Worm (Caenorhabditis elegans) whole organism, mixed stage, embryonic: ENCODE results near the gene Y49F6A.11.

Experiments
- M03D4.4 ChIP-seq: sonication (generic microtip); optimal IDR thresholded peaks from 2 replicates; lab custom pipeline; 2017; ENCODE audit warnings: mild to moderate bottlenecking, missing genetic modification characterization, missing compliant biosample characterization
- bed-3 ChIP-seq: fragments of 200-800 bp; sonication (Bioruptor generic); optimal IDR thresholded peaks from 3 replicates; lab custom pipeline; 2018; ENCODE audit warnings: mild to moderate bottlenecking, missing genetic modification characterization, moderate library complexity, missing compliant biosample characterization
- blmp-1 ChIP-seq: fragments of 150-350 bp; optimal IDR thresholded peaks from 2 replicates; lab custom pipeline; 2014; ENCODE audit warnings: missing biosample characterization, missing genetic modification characterization
- ceh-39 ChIP-seq: fragments of 150-350 bp; optimal IDR thresholded peaks from 2 replicates; lab custom pipeline; 2014; ENCODE audit warnings: missing biosample characterization, missing genetic modification characterization
- ceh-43 ChIP-seq: fragments of 200-800 bp; sonication (Bioruptor generic); optimal IDR thresholded peaks from 2 replicates; lab custom pipeline; 2018; ENCODE audit warnings: mild to moderate bottlenecking, missing genetic modification characterization, moderate library complexity, missing compliant biosample characterization
- ceh-83 ChIP-seq: fragments of 200-800 bp; sonication (Bioruptor generic); optimal IDR thresholded peaks from 2 replicates; lab custom pipeline; 2018; ENCODE audit warnings: mild to moderate bottlenecking, missing genetic modification characterization, missing compliant biosample characterization
- cnd-1 ChIP-seq: fragments of 200-800 bp; sonication (Bioruptor generic); optimal IDR thresholded peaks from 2 replicates; lab custom pipeline; 2018; ENCODE audit warnings: mild to moderate bottlenecking, missing genetic modification characterization, missing compliant biosample characterization
- drap-1 ChIP-seq: fragments of 200-800 bp; sonication (Bioruptor generic); optimal IDR thresholded peaks from 3 replicates; lab custom pipeline; 2018; ENCODE audit warnings: mild to moderate bottlenecking, missing genetic modification characterization, missing compliant biosample characterization
- elt-3 ChIP-seq: fragments of 150-350 bp; optimal IDR thresholded peaks from 2 replicates; lab custom pipeline; 2014; ENCODE audit warnings: missing biosample characterization, missing genetic modification characterization
- ham-2 ChIP-seq: fragments of 200-800 bp; sonication (Bioruptor generic); optimal IDR thresholded peaks from 2 replicates; lab custom pipeline; 2018; ENCODE audit warnings: mild to moderate bottlenecking, missing genetic modification characterization, missing compliant biosample characterization
- hlh-1 ChIP-seq: fragments of 150-350 bp; optimal IDR thresholded peaks from 2 replicates; lab custom pipeline; 2014; ENCODE audit warnings: missing biosample characterization, missing genetic modification reagents, missing genetic modification characterization
- lin-13 ChIP-seq: fragments of 150-350 bp; optimal IDR thresholded peaks from 2 replicates; lab custom pipeline; 2014; ENCODE audit warnings: missing biosample characterization, missing genetic modification characterization
- lin-32 ChIP-seq: fragments of 200-800 bp; sonication (Bioruptor generic); optimal IDR thresholded peaks from 2 replicates; lab custom pipeline; 2018; ENCODE audit warnings: mild to moderate bottlenecking, missing genetic modification characterization, missing compliant biosample characterization
- lsy-2 ChIP-seq: fragments of 150-350 bp; optimal IDR thresholded peaks from 2 replicates; lab custom pipeline; 2014; ENCODE audit warnings: missing biosample characterization, missing genetic modification characterization
- mab-5 ChIP-seq: fragments of 150-350 bp; optimal IDR thresholded peaks from 2 replicates; lab custom pipeline; 2014; ENCODE audit warnings: missing biosample characterization, missing genetic modification characterization
- mep-1 ChIP-seq: fragments of 150-350 bp; optimal IDR thresholded peaks from 2 replicates; lab custom pipeline; 2017; ENCODE audit warnings: missing biosample characterization, missing genetic modification reagents, missing genetic modification characterization, inconsistent platforms
- mls-2 ChIP-seq: sonication (generic microtip); optimal IDR thresholded peaks from 2 replicates; lab custom pipeline; 2016; ENCODE audit warnings: mild to moderate bottlenecking, missing genetic modification characterization, moderate library complexity, missing compliant biosample characterization
- nhr-12 ChIP-seq: fragments of 150-350 bp; optimal IDR thresholded peaks from 2 replicates; lab custom pipeline; 2014; ENCODE audit warnings: missing biosample characterization, missing genetic modification characterization
- nhr-237 ChIP-seq: fragments of 150-350 bp; optimal IDR thresholded peaks from 2 replicates; lab custom pipeline; 2014; ENCODE audit warnings: missing biosample characterization, missing genetic modification characterization
- nhr-28 ChIP-seq: fragments of 150-350 bp; optimal IDR thresholded peaks from 2 replicates; lab custom pipeline; 2014; ENCODE audit warnings: missing biosample characterization, missing genetic modification characterization
- nhr-76 ChIP-seq: sonication (generic microtip); optimal IDR thresholded peaks from 2 replicates; lab custom pipeline; 2017; ENCODE audit warnings: missing biosample characterization, missing genetic modification characterization
- pha-4 ChIP-seq: fragments of 150-350 bp; optimal IDR thresholded peaks from 2 replicates; lab custom pipeline; 2018; ENCODE audit warnings: missing biosample characterization, missing genetic modification reagents, missing genetic modification characterization
- sem-2 ChIP-seq: fragments of 200-800 bp; sonication (Bioruptor generic); optimal IDR thresholded peaks from 2 replicates; lab custom pipeline; 2018; ENCODE audit warnings: mild to moderate bottlenecking, missing genetic modification characterization, missing compliant biosample characterization
- snpc-4 ChIP-seq: fragments of 150-350 bp; optimal IDR thresholded peaks from 2 replicates; lab custom pipeline; 2014; ENCODE audit warnings: missing biosample characterization, missing genetic modification characterization
- sptf-1 ChIP-seq: sonication (generic microtip); optimal IDR thresholded peaks from 2 replicates; lab custom pipeline; 2017; ENCODE audit warnings: mild to moderate bottlenecking, missing genetic modification characterization, moderate library complexity, missing compliant biosample characterization
- tbx-8 ChIP-seq: fragments of 200-800 bp; sonication (Bioruptor generic); optimal IDR thresholded peaks from 2 replicates; lab custom pipeline; 2018; ENCODE audit warnings: mild to moderate bottlenecking, missing genetic modification characterization, moderate library complexity, missing compliant biosample characterization
- unc-120 ChIP-seq: sonication (generic microtip); optimal IDR thresholded peaks from 2 replicates; lab custom pipeline; 2017; ENCODE audit warnings: missing genetic modification characterization, missing compliant biosample characterization; ENCODE audit not compliant: poor library complexity, severe bottlenecking
- unc-39 ChIP-seq: fragments of 150-350 bp; optimal IDR thresholded peaks from 2 replicates; lab custom pipeline; 2014; ENCODE audit warnings: missing biosample characterization, missing genetic modification characterization
- zip-8 ChIP-seq: fragments of 150-350 bp; optimal IDR thresholded peaks from 2 replicates; lab custom pipeline; 2014; ENCODE audit warnings: missing biosample characterization, missing genetic modification characterization
- ztf-11 ChIP-seq: fragments of 150-350 bp; optimal IDR thresholded peaks from 2 replicates; lab custom pipeline; 2014; ENCODE audit warnings: missing biosample characterization, missing genetic modification characterization

The Y49F6A.11 gene

DNA sequence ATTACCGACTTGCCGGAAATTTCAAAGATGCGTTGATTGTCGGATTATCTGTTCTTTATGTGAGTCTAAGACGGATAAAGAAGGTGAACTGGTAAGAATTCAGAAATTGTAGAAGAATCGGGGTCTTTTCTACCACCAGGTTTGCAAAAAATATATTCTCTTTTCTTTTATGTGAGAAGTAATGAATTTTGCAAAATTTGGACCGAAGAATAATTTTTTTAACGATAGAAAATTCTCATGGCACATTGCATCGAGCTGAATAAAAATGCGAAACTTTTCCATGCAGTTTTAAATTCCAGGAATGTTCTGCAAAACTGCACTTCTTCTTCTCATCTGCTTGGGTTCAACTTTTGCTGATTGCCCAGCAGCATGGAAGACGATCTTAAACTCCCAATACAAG lies 25.4 kb downstream of the Y49F6A.11 start, which contains the start of gene clec-130:
clec-130 (plus strand) TSS at position 301 of the 400 bp plus-strand sequence.
- TF ChIP-seq ceh-43 (GFP tag; lab: Kevin White, UChicago), result no peak
- no peak for TF ChIP-seq lin-13 (tag; lab: Kevin White, UChicago)
- TF ChIP-seq nhr-237 (tag; lab: Kevin White, UChicago), result no peak
- no peak for TF ChIP-seq nhr-12 (tag; lab: Kevin White, UChicago)
- no peak for TF ChIP-seq lsy-2
- no peak for TF ChIP-seq elt-3 (tag; lab: Kevin White, UChicago)
- no peak for TF ChIP-seq ztf-11 (tag; lab: Kevin White, UChicago)
- TF ChIP-seq snpc-4 (tag; lab: Kevin White, UChicago), result no peak
- TF ChIP-seq cnd-1 (tag; lab: Kevin White, UChicago), result no peak
- no peak for TF ChIP-seq bed-3 (GFP tag; lab: Kevin White, UChicago)
- no peak for TF ChIP-seq mls-2
- no peak for TF ChIP-seq ceh-83 (GFP tag; lab: Kevin White, UChicago)
- no peak for TF ChIP-seq ham-2 (GFP tag; lab: Kevin White, UChicago)
- no peak for TF ChIP-seq lin-32 (GFP tag; lab: Kevin White, UChicago)

DNA sequence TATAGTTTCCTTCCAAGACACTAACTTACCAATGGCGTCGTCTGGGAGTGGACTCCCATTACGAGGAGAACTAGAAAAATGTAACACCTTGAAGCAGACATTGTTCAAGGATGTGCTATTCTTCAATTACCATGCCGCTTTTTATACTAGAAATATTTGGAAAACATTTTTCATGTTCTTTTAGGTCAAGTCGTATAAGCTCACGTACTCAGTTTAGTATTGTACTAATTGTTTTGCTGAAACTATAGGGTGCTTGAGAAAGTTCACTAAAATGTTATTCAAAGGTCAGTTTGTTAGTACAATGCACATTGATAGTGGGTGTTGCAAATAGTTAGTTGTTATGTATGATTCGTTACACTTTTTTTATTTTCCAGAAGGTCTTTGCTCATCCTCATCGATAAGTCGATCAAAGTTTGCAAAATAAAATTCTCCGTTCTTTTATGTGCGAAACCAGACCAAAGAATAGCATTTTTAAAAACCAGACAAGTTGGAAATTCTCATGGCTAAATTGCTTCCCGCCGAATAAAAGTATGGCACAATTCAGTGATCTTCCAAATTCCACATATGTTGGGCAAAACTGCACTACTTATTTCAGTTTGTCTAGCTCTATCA lies 27.6 kb downstream of the Y49F6A.11 start, which contains the start of the genes clec-128 and clec-129:
clec-128 (minus strand) TSS at position 101 of the 612 bp plus-strand sequence.
clec-129 (plus strand) TSS at position 562 of the 612 bp plus-strand sequence.
- TF ChIP-seq snpc-4 (tag; lab: Kevin White, UChicago) (no peak), drap-1 (GFP tag; lab: Kevin White, UChicago) (no peak), nhr-76 (tag; lab: Kevin White, UChicago) (no peak), tbx-8 (GFP tag; lab: Kevin White, UChicago) (no peak), lin-13 (tag; lab: Kevin White, UChicago) (no peak), sptf-1 (no peak), nhr-237 (tag; lab: Kevin White, UChicago) (no peak), blmp-1 (no peak), unc-39 (tag; lab: Kevin White, UChicago) (no peak), elt-3 (tag; lab: Kevin White, UChicago) (no peak), nhr-28 (tag; lab: Kevin White, UChicago) (no peak), lsy-2 (no peak), ceh-43 (GFP tag; lab: Kevin White, UChicago) (no peak), nhr-12 (tag; lab: Kevin White, UChicago) (no peak), ztf-11 (tag; lab: Kevin White, UChicago) (no peak), ceh-83 (GFP tag; lab: Kevin White, UChicago) (no peak), ceh-39 (tag; lab: Kevin White, UChicago) (no peak), lin-32 (GFP tag; lab: Kevin White, UChicago) (no peak), pha-4 (no peak), mab-5 (tag; lab: Kevin White, UChicago) (no peak)

DNA sequence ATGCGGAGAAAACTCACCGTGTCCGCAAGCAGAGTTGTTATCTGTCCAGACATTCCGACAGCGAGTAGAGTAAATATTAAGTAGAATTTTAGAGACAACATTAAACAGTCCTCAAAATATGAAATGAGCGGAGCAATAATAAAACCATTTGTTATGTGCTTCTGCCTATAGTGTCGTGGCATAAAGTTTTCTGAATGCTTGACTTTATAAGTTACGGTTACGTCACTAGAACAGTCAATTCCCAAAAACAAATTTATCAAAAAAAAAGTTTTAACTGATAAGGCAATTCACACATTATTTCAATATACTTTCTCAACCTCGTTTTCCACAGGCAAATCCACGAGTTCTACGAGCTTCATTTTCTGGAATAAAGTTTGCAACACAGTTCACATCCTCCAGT lies 29.5 kb downstream of the Y49F6A.11 start, which contains the start of gene clec-127:
clec-127 (minus strand) TSS at position 101 of the 400 bp plus-strand sequence.
- no peak for TF ChIP-seq tbx-8 (GFP tag; lab: Kevin White, UChicago)
- TF ChIP-seq, all 35 proteins: peak for 0

DNA sequence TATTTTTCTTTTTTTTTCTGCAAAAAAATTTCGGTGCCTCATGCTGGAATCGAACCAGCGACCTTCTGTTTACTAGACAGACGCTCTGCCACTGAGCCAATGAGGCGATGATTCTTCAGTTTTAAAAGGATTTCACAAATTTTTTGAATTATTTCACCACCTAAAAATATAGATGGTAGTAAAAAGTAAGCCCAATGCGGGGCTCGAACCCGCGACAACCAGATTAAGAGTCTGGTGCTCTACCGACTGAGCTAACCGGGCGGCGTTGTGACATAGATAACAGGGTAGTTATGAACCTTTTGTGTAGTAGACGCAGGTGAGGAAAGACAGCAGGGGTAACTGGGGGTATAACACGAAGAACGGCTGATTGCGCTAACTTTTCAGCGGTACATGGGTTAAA lies 31.0 kb downstream of the Y49F6A.11 start:
- TF ChIP-seq tbx-8 (GFP tag; lab: Kevin White, UChicago) (peak; percentile 18), mls-2 (peak; percentile 4), ceh-43 (GFP tag; lab: Kevin White, UChicago) (peak; percentile 39), ceh-83 (GFP tag; lab: Kevin White, UChicago) (peak; percentile 85), bed-3 (GFP tag; lab: Kevin White, UChicago) (peak; percentile 56), sem-2 (GFP tag; lab: Kevin White, UChicago) (peak; percentile 59), M03D4.4 (tag; lab: Kevin White, UChicago) (peak; percentile 68), lin-13 (tag; lab: Kevin White, UChicago) (peak; percentile 8), cnd-1 (tag; lab: Kevin White, UChicago) (peak; percentile 72), unc-120 (tag; lab: Kevin White, UChicago) (peak; percentile 60), sptf-1 (peak; percentile 58), drap-1 (GFP tag; lab: Kevin White, UChicago) (peak; percentile 52), ham-2 (GFP tag; lab: Kevin White, UChicago) (peak; percentile 41)

DNA sequence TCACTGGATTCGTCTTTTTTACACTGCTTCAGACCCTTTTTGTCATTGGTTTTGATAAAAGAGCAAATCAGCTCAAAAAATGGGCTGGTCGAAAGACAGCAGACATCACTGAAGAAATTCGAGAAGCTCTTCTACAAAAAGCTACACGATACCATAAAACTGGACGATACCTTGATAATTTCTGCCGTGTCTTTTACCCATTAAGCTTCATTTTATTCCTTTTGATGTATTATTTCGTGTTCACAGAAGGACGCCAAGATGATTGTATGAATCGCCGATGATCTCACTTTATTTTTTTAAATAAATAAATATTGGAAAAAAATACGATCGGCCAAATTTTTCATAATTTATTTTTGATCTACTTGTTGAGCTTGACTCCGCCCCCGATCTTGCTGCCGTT lies 31.6 kb downstream of the Y49F6A.11 start:
- TF ChIP-seq mab-5 (tag; lab: Kevin White, UChicago) (no peak), sptf-1 (no peak), zip-8 (tag; lab: Kevin White, UChicago) (no peak), hlh-1 (tag; lab: Kevin White, UChicago) (no peak), mep-1 (tag; lab: Kevin White, UChicago) (no peak), nhr-76 (tag; lab: Kevin White, UChicago) (no peak), lsy-2 (no peak), cnd-1 (tag; lab: Kevin White, UChicago) (no peak), ceh-43 (GFP tag; lab: Kevin White, UChicago) (no peak)
- TF ChIP-seq, all 35 proteins: peak for 0
